Fruit fly (Drosophila melanogaster) whole organism, embryonic: Measurements from ENCODE around the gene CG15742.

Experiments
- Atf-2 ChIP-seq: fragments of 200-800 bp; sonication (Bioruptor generic); optimal IDR thresholded peaks from 2 replicates; lab custom pipeline; 2016; ENCODE audit warnings: missing biosample characterization, missing genetic modification characterization
- CG1024 ChIP-seq: fragments of 200-800 bp; sonication (Bioruptor generic); IDR thresholded peaks from 2 replicates; pipeline ENCODE4 v1.3.6; 2022; ENCODE audit warnings: missing biosample characterization, missing genetic modification characterization
- CG10366 ChIP-seq: fragments of 200-800 bp; sonication (Bioruptor generic); IDR thresholded peaks from 2 replicates; pipeline ENCODE4 v1.3.6; 2022; ENCODE audit warnings: missing biosample characterization, missing genetic modification characterization
- CG10431 ChIP-seq: fragments of 200-800 bp; sonication (Bioruptor generic); optimal IDR thresholded peaks from 3 replicates; lab custom pipeline; 2018; ENCODE audit warnings: missing biosample characterization, mild to moderate bottlenecking, missing genetic modification characterization
- CG10462 ChIP-seq: fragments of 200-800 bp; sonication (Bioruptor generic); optimal IDR thresholded peaks from 2 replicates; lab custom pipeline; 2016; ENCODE audit warnings: missing biosample characterization, missing genetic modification characterization
- CG11085 ChIP-seq: fragments of 200-800 bp; sonication (Bioruptor generic); IDR thresholded peaks from 2 replicates; pipeline ENCODE4 v1.3.6; 2022; ENCODE audit warnings: missing biosample characterization, missing genetic modification characterization
- CG12236 ChIP-seq: fragments of 200-800 bp; sonication (Bioruptor generic); optimal IDR thresholded peaks from 2 replicates; lab custom pipeline; 2016; ENCODE audit warnings: missing biosample characterization, missing genetic modification characterization
- CG1233 ChIP-seq: fragments of 200-800 bp; sonication (Bioruptor generic); optimal IDR thresholded peaks from 4 replicates; lab custom pipeline; 2018; ENCODE audit warnings: missing biosample characterization, mild to moderate bottlenecking, missing genetic modification characterization
- CG12769 ChIP-seq: fragments of 200-800 bp; sonication (Bioruptor generic); optimal IDR thresholded peaks from 2 replicates; lab custom pipeline; 2019; ENCODE audit warnings: missing biosample characterization, mild to moderate bottlenecking, missing genetic modification characterization, moderate library complexity
- CG15479 ChIP-seq: fragments of 200-800 bp; sonication (Bioruptor generic); optimal IDR thresholded peaks from 3 replicates; lab custom pipeline; 2019; ENCODE audit warnings: missing biosample characterization, mild to moderate bottlenecking, missing genetic modification characterization, moderate library complexity
- CG15514 ChIP-seq: fragments of 200-800 bp; sonication (Bioruptor generic); optimal IDR thresholded peaks from 3 replicates; lab custom pipeline; 2017; ENCODE audit warnings: missing biosample characterization, missing genetic modification characterization, mild to moderate bottlenecking, moderate library complexity, missing genetic modification reagents
- CG17802 ChIP-seq: fragments of 200-800 bp; sonication (Bioruptor generic); optimal IDR thresholded peaks from 2 replicates; lab custom pipeline; 2018; ENCODE audit warnings: missing biosample characterization, mild to moderate bottlenecking, missing genetic modification characterization, moderate library complexity
- CG18599 ChIP-seq: fragments of 200-800 bp; sonication (Bioruptor generic); optimal IDR thresholded peaks from 3 replicates; lab custom pipeline; 2017; ENCODE audit warnings: missing biosample characterization, missing genetic modification characterization, mild to moderate bottlenecking, moderate library complexity, missing genetic modification reagents
- CG3065 ChIP-seq: fragments of 200-800 bp; sonication (Bioruptor generic); optimal IDR thresholded peaks from 2 replicates; lab custom pipeline; 2016; ENCODE audit warnings: missing biosample characterization, missing genetic modification characterization
- CG4424 ChIP-seq: fragments of 200-800 bp; sonication (Bioruptor generic); optimal IDR thresholded peaks from 3 replicates; lab custom pipeline; 2016; ENCODE audit warnings: missing biosample characterization, missing genetic modification characterization
- CG6813 ChIP-seq: fragments of 200-800 bp; sonication (Bioruptor generic); optimal IDR thresholded peaks from 2 replicates; lab custom pipeline; 2017; ENCODE audit warnings: missing biosample characterization, missing genetic modification characterization, mild to moderate bottlenecking, moderate library complexity, missing genetic modification reagents
- CG7786 ChIP-seq: fragments of 200-800 bp; sonication (Bioruptor generic); optimal IDR thresholded peaks from 2 replicates; lab custom pipeline; 2016; ENCODE audit warnings: missing biosample characterization, missing genetic modification characterization
- CG7839 ChIP-seq: fragments of 200-800 bp; sonication (Bioruptor generic); optimal IDR thresholded peaks from 3 replicates; lab custom pipeline; 2018; ENCODE audit warnings: missing biosample characterization, mild to moderate bottlenecking, missing genetic modification characterization, moderate library complexity
- CG8359 ChIP-seq: fragments of 200-800 bp; sonication (Bioruptor generic); optimal IDR thresholded peaks from 2 replicates; lab custom pipeline; 2017; ENCODE audit warnings: missing biosample characterization, mild to moderate bottlenecking, missing genetic modification characterization, borderline replicate concordance
- CG9437 ChIP-seq: fragments of 200-800 bp; sonication (Bioruptor generic); optimal IDR thresholded peaks from 2 replicates; lab custom pipeline; 2018; ENCODE audit warnings: missing biosample characterization, mild to moderate bottlenecking, missing genetic modification characterization
- ERR ChIP-seq: fragments of 200-800 bp; sonication (Bioruptor generic); optimal IDR thresholded peaks from 2 replicates; lab custom pipeline; 2016; ENCODE audit warnings: missing biosample characterization, missing genetic modification characterization
- Eip74EF ChIP-seq, 2 experiments: fragments of 200-800 bp in 1 of 2; fragments of >200 bp in 1 of 2; sonication (Bioruptor generic) in 1 of 2; optimal IDR thresholded peaks; 2 replicates each; lab custom pipeline; 2017 to 2019; ENCODE audit warnings: missing biosample characterization in 2 of 2, missing genetic modification characterization in 2 of 2, mild to moderate bottlenecking in 1 of 2, moderate library complexity in 1 of 2
- GATAe ChIP-seq: fragments of 200-800 bp; sonication (Bioruptor generic); conservative IDR thresholded peaks from 2 replicates; pipeline ENCODE4 v1.3.6; 2022; ENCODE audit warnings: missing biosample characterization, missing genetic modification characterization
- HLH3B ChIP-seq: fragments of 200-800 bp; sonication (Bioruptor generic); IDR thresholded peaks from 2 replicates; pipeline ENCODE4 v1.3.6; 2022; ENCODE audit warnings: missing biosample characterization, missing genetic modification characterization
- Med ChIP-seq: fragments of 200-800 bp; sonication (Bioruptor generic); peaks from one replicate; lab custom pipeline; 2016; ENCODE audit warnings: missing biosample characterization, missing genetic modification characterization, mild to moderate bottlenecking, inconsistent platforms, moderate library complexity
- Optix ChIP-seq: fragments of 200-800 bp; sonication (Bioruptor generic); IDR thresholded peaks from 3 replicates; pipeline ENCODE4 v1.3.6; 2022; ENCODE audit warnings: missing biosample characterization, missing genetic modification characterization
- Spps ChIP-seq: fragments of 200-800 bp; sonication (Bioruptor generic); optimal IDR thresholded peaks from 2 replicates; lab custom pipeline; 2018; ENCODE audit warnings: missing biosample characterization, mild to moderate bottlenecking, missing genetic modification characterization
- Xrp1 ChIP-seq: fragments of 200-800 bp; sonication (Bioruptor generic); IDR thresholded peaks from 2 replicates; pipeline ENCODE4 v1.3.6; 2022; ENCODE audit warnings: missing biosample characterization, missing genetic modification characterization
- YL-1 ChIP-seq: fragments of 200-800 bp; sonication (Bioruptor generic); optimal IDR thresholded peaks from 3 replicates; lab custom pipeline; 2017; ENCODE audit warnings: missing biosample characterization, mild to moderate bottlenecking, missing genetic modification characterization
- cad ChIP-seq: fragments of >200 bp; optimal IDR thresholded peaks from 2 replicates; lab custom pipeline; 2017; ENCODE audit warnings: missing biosample characterization, missing genetic modification characterization
- cas ChIP-seq: fragments of 200-800 bp; sonication (Bioruptor generic); IDR thresholded peaks from 2 replicates; pipeline ENCODE4 v1.3.6; 2022; ENCODE audit warnings: missing biosample characterization, missing genetic modification characterization
- dati ChIP-seq: fragments of 200-800 bp; sonication (Bioruptor generic); IDR thresholded peaks from 2 replicates; pipeline ENCODE4 v1.3.6; 2022; ENCODE audit warnings: missing biosample characterization, missing genetic modification characterization
- esg ChIP-seq: fragments of 200-800 bp; sonication (Bioruptor generic); conservative IDR thresholded peaks from 2 replicates; pipeline ENCODE4 v1.3.6; 2022; ENCODE audit warnings: missing biosample characterization, missing genetic modification characterization
- fd96Cb ChIP-seq: fragments of 200-800 bp; sonication (Bioruptor generic); optimal IDR thresholded peaks from 2 replicates; lab custom pipeline; 2018; ENCODE audit warnings: missing biosample characterization, mild to moderate bottlenecking, missing genetic modification characterization, moderate library complexity
- gcm2 ChIP-seq: fragments of 200-800 bp; sonication (Bioruptor generic); optimal IDR thresholded peaks from 2 replicates; lab custom pipeline; 2016; ENCODE audit warnings: missing biosample characterization, missing genetic modification characterization
- gt ChIP-seq: fragments of 200-800 bp; sonication (Bioruptor generic); IDR thresholded peaks from 2 replicates; pipeline ENCODE4 v1.3.6; 2022; ENCODE audit warnings: missing biosample characterization, missing genetic modification characterization
- ken ChIP-seq: fragments of 200-800 bp; sonication (Bioruptor generic); IDR thresholded peaks from 3 replicates; pipeline ENCODE4 v1.3.6; 2022; ENCODE audit warnings: missing biosample characterization, missing genetic modification characterization
- luna ChIP-seq: fragments of 200-800 bp; sonication (Bioruptor generic); optimal IDR thresholded peaks from 2 replicates; lab custom pipeline; 2016; ENCODE audit warnings: missing biosample characterization, missing genetic modification characterization
- nmo ChIP-seq: fragments of 200-800 bp; sonication (Bioruptor generic); optimal IDR thresholded peaks from 2 replicates; lab custom pipeline; 2018; ENCODE audit warnings: missing biosample characterization, mild to moderate bottlenecking, missing genetic modification characterization, moderate library complexity
- onecut ChIP-seq: fragments of 200-800 bp; sonication (Bioruptor generic); IDR thresholded peaks from 2 replicates; pipeline ENCODE4 v1.3.6; 2022; ENCODE audit warnings: missing biosample characterization, missing genetic modification characterization
- peb ChIP-seq: fragments of 200-800 bp; sonication (Bioruptor generic); IDR thresholded peaks from 2 replicates; pipeline ENCODE4 v1.3.6; 2022; ENCODE audit warnings: missing biosample characterization, missing genetic modification characterization
- ranshi ChIP-seq: fragments of 200-800 bp; sonication (Bioruptor generic); IDR thresholded peaks from 2 replicates; pipeline ENCODE4 v1.3.6; 2022; ENCODE audit warnings: missing biosample characterization, missing genetic modification characterization
- salm ChIP-seq: fragments of 200-800 bp; sonication (Bioruptor generic); optimal IDR thresholded peaks from 2 replicates; lab custom pipeline; 2018; ENCODE audit warnings: missing biosample characterization, mild to moderate bottlenecking, missing genetic modification characterization
- scrt ChIP-seq: fragments of 200-800 bp; sonication (Bioruptor generic); optimal IDR thresholded peaks from 2 replicates; lab custom pipeline; 2018; ENCODE audit warnings: missing biosample characterization, mild to moderate bottlenecking, missing genetic modification characterization, moderate library complexity
- shn ChIP-seq: fragments of 200-800 bp; sonication (Bioruptor generic); optimal IDR thresholded peaks from 3 replicates; lab custom pipeline; 2016; ENCODE audit warnings: missing biosample characterization, missing genetic modification characterization
- sqz ChIP-seq: fragments of 200-800 bp; sonication (Bioruptor generic); optimal IDR thresholded peaks from 3 replicates; lab custom pipeline; 2018; ENCODE audit warnings: missing biosample characterization, mild to moderate bottlenecking, missing genetic modification characterization
- stc ChIP-seq: fragments of 200-800 bp; sonication (Bioruptor generic); IDR thresholded peaks from 2 replicates; pipeline ENCODE4 v1.3.6; 2022; ENCODE audit warnings: missing biosample characterization, missing genetic modification characterization
- tgo ChIP-seq: fragments of 200-800 bp; sonication (Bioruptor generic); IDR thresholded peaks from 3 replicates; pipeline ENCODE4 v1.3.6; 2022; ENCODE audit warnings: missing biosample characterization, missing genetic modification characterization
- vfl ChIP-seq: fragments of 200-800 bp; sonication (Bioruptor generic); optimal IDR thresholded peaks from 2 replicates; lab custom pipeline; 2016; ENCODE audit warnings: missing biosample characterization, missing genetic modification characterization
- wdn ChIP-seq: fragments of 200-800 bp; sonication (Bioruptor generic); IDR thresholded peaks from 2 replicates; pipeline ENCODE4 v1.3.6; 2022; ENCODE audit warnings: missing biosample characterization, missing genetic modification characterization
- yki ChIP-seq: fragments of >200 bp; optimal IDR thresholded peaks from 3 replicates; lab custom pipeline; 2018

Gene CG15742

dm6 chrX:13214056-13214455 lies 44.2 kb downstream of the CG15742 start (continued):
- TF ChIP-seq peb = peak; percentile 26; the same call in 1 of the 2 replicates
- TF ChIP-seq Med (GFP tag; lab: Kevin White, UChicago) = peak; percentile 94
- peak; percentile 58 for TF ChIP-seq nmo
- TF ChIP-seq CG6813 = peak; percentile 19
- peak; percentile 22 for TF ChIP-seq CG17802 (tag; lab: Kevin White, UChicago)
- peak; percentile 62; the same call in 1 of the 3 replicates for TF ChIP-seq ken (GFP tag; lab: Robert Waterston, UW)
- peak; percentile 76 for TF ChIP-seq Xrp1 (GFP tag; lab: Robert Waterston, UW)
- TF ChIP-seq Optix (GFP tag; lab: Robert Waterston, UW) = 0 out of 3 replicates have a peak, but pooled peaks have one; percentile 46
- peak; percentile 14; the same call in 1 of the 2 replicates for TF ChIP-seq CG11085
- TF ChIP-seq stc (GFP tag; lab: Robert Waterston, UW) = peak; percentile 72
- TF ChIP-seq Eip74EF (GFP tag; optimal IDR thresholded peaks at IDR 0.05; lab: Kevin White, UChicago) = peak in 1 of 2 experiments; percentile 3
- peak; percentile 12 for TF ChIP-seq luna (GFP tag; lab: Kevin White, UChicago)
- TF ChIP-seq cad (GFP tag; lab: Kevin White, UChicago) = no peak
- peak; percentile 62; the same call in 1 of the 2 replicates for TF ChIP-seq CG10366 (GFP tag; lab: Robert Waterston, UW)
- TF ChIP-seq CG18599 (GFP tag; lab: Kevin White, UChicago) = peak; percentile 32
- TF ChIP-seq CG8359 (GFP tag; lab: Kevin White, UChicago) = peak; percentile 19
- TF ChIP-seq CG15514 (GFP tag; lab: Kevin White, UChicago) = peak; percentile 56
- TF ChIP-seq CG7839 = peak; percentile 70
- TF ChIP-seq onecut (GFP tag; lab: Robert Waterston, UW) = 0 out of 2 replicates have a peak, but pooled peaks have one; percentile 16
- peak; percentile 49 for TF ChIP-seq Spps
- peak; percentile 58 for TF ChIP-seq ranshi (GFP tag; lab: Robert Waterston, UW)
- TF ChIP-seq CG10462 (GFP tag; lab: Kevin White, UChicago) = peak; percentile 49
- TF ChIP-seq CG12769 = peak; percentile 45
- TF ChIP-seq shn (GFP tag; lab: Kevin White, UChicago) = peak; percentile 67
- no peak for TF ChIP-seq GATAe (GFP tag; lab: Robert Waterston, UW)
- peak; percentile 64 for TF ChIP-seq fd96Cb (tag; lab: Kevin White, UChicago)
- 0 out of 2 replicates have a peak, but pooled peaks have one; percentile 10 for TF ChIP-seq dati (GFP tag; lab: Robert Waterston, UW)
- no peak for TF ChIP-seq CG15479 (GFP tag; lab: Kevin White, UChicago)
- TF ChIP-seq gcm2 (GFP tag; lab: Kevin White, UChicago) = peak; percentile 18
- TF ChIP-seq sqz = peak; percentile 8
- peak; percentile 72 for TF ChIP-seq CG4424 (GFP tag; lab: Kevin White, UChicago)
- TF ChIP-seq CG12236 = peak; percentile 45
- TF ChIP-seq HLH3B = peak; percentile 58
- peak; percentile 30 for TF ChIP-seq CG1233 (GFP tag; lab: Kevin White, UChicago)
- peak; percentile 30 for TF ChIP-seq scrt (GFP tag; lab: Kevin White, UChicago)
- 0 out of 2 replicates have a peak, but pooled peaks have one; percentile 36 for TF ChIP-seq cas (GFP tag; lab: Robert Waterston, UW)
- TF ChIP-seq vfl (GFP tag; lab: Kevin White, UChicago) = peak; percentile 35
- peak; percentile 34 for TF ChIP-seq CG9437 (GFP tag; lab: Kevin White, UChicago)
- TF ChIP-seq gt (GFP tag; lab: Robert Waterston, UW) = no peak
- TF ChIP-seq CG7786 (GFP tag; lab: Kevin White, UChicago) = peak; percentile 49
- peak; percentile 72 for TF ChIP-seq Atf-2 (GFP tag; lab: Kevin White, UChicago)
- peak; percentile 46; the same call in 1 of the 2 replicates for TF ChIP-seq CG1024 (GFP tag; lab: Robert Waterston, UW)
- no peak for TF ChIP-seq yki
- TF ChIP-seq tgo (GFP tag; lab: Robert Waterston, UW) = peak; percentile 60
- peak; percentile 50 for TF ChIP-seq wdn (GFP tag; lab: Robert Waterston, UW)
- no peak for TF ChIP-seq CG10431 (GFP tag; lab: Kevin White, UChicago)
- TF ChIP-seq esg (GFP tag; lab: Robert Waterston, UW) = peak; percentile 63
- TF ChIP-seq CG3065 (GFP tag; lab: Kevin White, UChicago) = peak; percentile 22
- peak; percentile 4 for TF ChIP-seq salm
- TF ChIP-seq ERR (GFP tag; lab: Kevin White, UChicago) = peak; percentile 54
- TF ChIP-seq YL-1 (GFP tag; lab: Kevin White, UChicago) = peak; percentile 7
